Worm (Caenorhabditis elegans) whole organism, midembryonic: ENCODE results near the gene C18E9.2.

Source experiments
- T22C8.4 ChIP-seq: fragments of 200-800 bp; sonication (Bioruptor generic); IDR thresholded peaks from 2 replicates; pipeline ENCODE4 v1.3.6; 2022; ENCODE audit warnings: missing genetic modification characterization, missing compliant biosample characterization
- cog-1 ChIP-seq: sonication (generic microtip); optimal IDR thresholded peaks from 2 replicates; lab custom pipeline; 2016; ENCODE audit warnings: missing genetic modification characterization, missing compliant biosample characterization
- flt-1 ChIP-seq: fragments of 200-800 bp; sonication (Bioruptor generic); IDR thresholded peaks from 2 replicates; pipeline ENCODE4 v1.3.6; 2022; ENCODE audit warnings: missing genetic modification characterization, missing compliant biosample characterization
- klf-2 ChIP-seq: fragments of 200-800 bp; sonication (Bioruptor generic); conservative IDR thresholded peaks from 2 replicates; pipeline ENCODE4 v1.3.6; 2022; ENCODE audit warnings: missing genetic modification reagents, missing genetic modification characterization, missing compliant biosample characterization
- med-1 ChIP-seq: sonication (generic microtip); optimal IDR thresholded peaks from 2 replicates; lab custom pipeline; 2017; ENCODE audit warnings: missing genetic modification characterization, mild to moderate bottlenecking, missing compliant biosample characterization, antibody characterized with exemption, missing genetic modification reagents; ENCODE audit not compliant: insufficient read depth
- ref-1 ChIP-seq: fragments of 200-800 bp; sonication (Bioruptor generic); conservative IDR thresholded peaks from 2 replicates; pipeline ENCODE4 v1.3.6; 2022; ENCODE audit warnings: missing genetic modification reagents, missing genetic modification characterization, missing compliant biosample characterization
- tab-1 ChIP-seq: fragments of 200-800 bp; sonication (Bioruptor generic); IDR thresholded peaks from 2 replicates; pipeline ENCODE4 v1.3.6; 2022; ENCODE audit warnings: missing genetic modification characterization, missing compliant biosample characterization
- ztf-23 ChIP-seq: fragments of 200-800 bp; sonication (Bioruptor generic); IDR thresholded peaks from 2 replicates; pipeline ENCODE4 v1.3.6; 2022; ENCODE audit warnings: missing genetic modification reagents, missing genetic modification characterization, missing compliant biosample characterization
- ztf-29 ChIP-seq: fragments of 200-800 bp; sonication (Bioruptor generic); IDR thresholded peaks from 2 replicates; pipeline ENCODE4 v1.3.6; 2022; ENCODE audit warnings: missing genetic modification reagents, missing genetic modification characterization, missing compliant biosample characterization

The C18E9.2 gene

ce11 chrII:8969251-8970183 is 4.7 kb downstream of the C18E9.2 start, which contains the start of the genes szy-20 and C18E9.5:
szy-20 (minus strand) TSS chrII:8969333.
C18E9.5 (plus strand) TSS chrII:8969980.
- TF ChIP-seq tab-1: no peak
- TF ChIP-seq cog-1 (tag; lab: Kevin White, UChicago): peak; percentile 40
- no peak for TF ChIP-seq ref-1 (GFP tag; lab: Robert Waterston, UW)

- TF ChIP-seq med-1 (GFP tag; lab: Kevin White, UChicago): no peak
- no peak for TF ChIP-seq ref-1 (GFP tag; lab: Robert Waterston, UW)
- TF ChIP-seq cog-1 (tag; lab: Kevin White, UChicago): no peak
- TF ChIP-seq flt-1 (GFP tag; lab: Robert Waterston, UW): no peak
- no peak for TF ChIP-seq ztf-29 (GFP tag; lab: Robert Waterston, UW)
- TF ChIP-seq klf-2 (GFP tag; lab: Robert Waterston, UW): no peak
- no peak for TF ChIP-seq ztf-23 (GFP tag; lab: Robert Waterston, UW)
- TF ChIP-seq tab-1: no peak
- no peak for TF ChIP-seq T22C8.4
Measured at ce11 chrII:8973516-8974043, 8.8 kb downstream of the C18E9.2 start, which contains the start of gene tomm-40. tomm-40 (minus strand) TSS chrII:8973566.

ce11 chrII:8982683-8983082 is 17.9 kb downstream of the C18E9.2 start, which contains the start of gene C18E9.7:
C18E9.7 (minus strand) TSS chrII:8982783.
- TF ChIP-seq tab-1: no peak
- TF ChIP-seq med-1 (GFP tag; lab: Kevin White, UChicago): no peak
- TF ChIP-seq ztf-29 (GFP tag; lab: Robert Waterston, UW): no peak
- no peak for TF ChIP-seq ztf-23 (GFP tag; lab: Robert Waterston, UW)
- no peak for TF ChIP-seq ref-1 (GFP tag; lab: Robert Waterston, UW)
- no peak for TF ChIP-seq T22C8.4
- no peak for TF ChIP-seq klf-2 (GFP tag; lab: Robert Waterston, UW)
- TF ChIP-seq flt-1 (GFP tag; lab: Robert Waterston, UW): no peak
- no peak for TF ChIP-seq cog-1 (tag; lab: Kevin White, UChicago)

ce11 chrII:8987962-8988361 is 23.2 kb downstream of the C18E9.2 start, which contains the start of gene C18E9.8:
C18E9.8 (minus strand) TSS chrII:8988062.
- TF ChIP-seq T22C8.4 (no peak), flt-1 (GFP tag; lab: Robert Waterston, UW) (no peak), tab-1 (no peak), ref-1 (GFP tag; lab: Robert Waterston, UW) (no peak), med-1 (GFP tag; lab: Kevin White, UChicago) (no peak)

- no peak for TF ChIP-seq T22C8.4
- TF ChIP-seq ztf-29 (GFP tag; lab: Robert Waterston, UW): no peak
- TF ChIP-seq med-1 (GFP tag; lab: Kevin White, UChicago): no peak
Measured at ce11 chrII:8989444-8989843, 24.6 kb downstream of the C18E9.2 start, which contains the start of gene C18E9.9. C18E9.9 (minus strand) TSS chrII:8989544.

DNA sequence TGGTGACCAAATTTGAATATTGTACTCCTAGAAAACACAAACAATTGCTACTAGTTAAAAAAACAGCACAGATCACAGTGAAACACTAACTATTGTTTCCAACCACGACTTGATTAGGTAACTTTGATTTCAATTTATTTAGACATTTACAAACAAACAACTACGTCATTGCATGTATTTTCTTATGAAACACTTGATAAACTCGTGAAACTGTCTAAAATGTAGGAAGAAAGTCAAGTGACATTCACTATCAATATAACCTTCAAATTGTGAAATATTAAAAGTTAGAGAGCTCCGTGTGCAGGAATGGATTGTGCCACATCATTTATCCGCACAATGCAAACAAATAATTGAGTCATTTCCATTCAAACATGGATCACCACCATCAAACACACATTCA is 25.5 kb downstream of the C18E9.2 start:
- TF ChIP-seq ztf-23 (GFP tag; lab: Robert Waterston, UW) (no peak), T22C8.4 (no peak), ref-1 (GFP tag; lab: Robert Waterston, UW) (no peak), med-1 (GFP tag; lab: Kevin White, UChicago) (no peak), flt-1 (GFP tag; lab: Robert Waterston, UW) (no peak), ztf-29 (GFP tag; lab: Robert Waterston, UW) (no peak), tab-1 (no peak), klf-2 (GFP tag; lab: Robert Waterston, UW) (no peak), cog-1 (tag; lab: Kevin White, UChicago) (no peak)

ce11 chrII:8991602-8992001 is 26.8 kb downstream of the C18E9.2 start:
- TF ChIP-seq med-1 (GFP tag; lab: Kevin White, UChicago): no peak
- TF ChIP-seq flt-1 (GFP tag; lab: Robert Waterston, UW): no peak
- no peak for TF ChIP-seq ztf-29 (GFP tag; lab: Robert Waterston, UW)
- TF ChIP-seq tab-1: no peak
- TF ChIP-seq cog-1 (tag; lab: Kevin White, UChicago): no peak
- no peak for TF ChIP-seq T22C8.4
- no peak for TF ChIP-seq ztf-23 (GFP tag; lab: Robert Waterston, UW)
- no peak for TF ChIP-seq klf-2 (GFP tag; lab: Robert Waterston, UW)
- no peak for TF ChIP-seq ref-1 (GFP tag; lab: Robert Waterston, UW)

DNA sequence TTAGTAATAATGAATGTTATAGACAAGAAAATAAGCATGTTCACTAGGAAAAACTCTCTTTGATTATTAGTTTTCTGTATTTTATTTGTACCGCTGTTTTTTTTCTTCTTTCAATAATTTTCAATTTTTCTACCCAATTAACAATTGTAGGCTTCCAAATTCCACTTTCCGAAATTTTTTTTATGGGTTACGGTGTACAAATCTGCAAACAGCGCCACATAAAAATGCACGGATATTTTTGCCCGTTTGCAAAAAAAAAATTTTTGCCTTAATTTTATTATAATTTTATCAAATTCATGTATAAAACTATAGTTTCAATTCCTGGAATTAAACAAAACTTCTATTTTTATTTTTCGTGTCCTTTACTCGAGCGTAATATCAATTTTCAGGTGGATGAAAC is 28.0 kb downstream of the C18E9.2 start, which contains the start of gene ooc-5:
Gene ooc-5 (plus strand): TSS at position 381 of the 400 bp plus-strand sequence.
- no peak for TF ChIP-seq ref-1 (GFP tag; lab: Robert Waterston, UW)
- no peak for TF ChIP-seq med-1 (GFP tag; lab: Kevin White, UChicago)
- no peak for TF ChIP-seq klf-2 (GFP tag; lab: Robert Waterston, UW)
- TF ChIP-seq tab-1: no peak
- no peak for TF ChIP-seq T22C8.4
- TF ChIP-seq ztf-29 (GFP tag; lab: Robert Waterston, UW): no peak
- no peak for TF ChIP-seq cog-1 (tag; lab: Kevin White, UChicago)
- no peak for TF ChIP-seq flt-1 (GFP tag; lab: Robert Waterston, UW)
- no peak for TF ChIP-seq ztf-23 (GFP tag; lab: Robert Waterston, UW)

DNA sequence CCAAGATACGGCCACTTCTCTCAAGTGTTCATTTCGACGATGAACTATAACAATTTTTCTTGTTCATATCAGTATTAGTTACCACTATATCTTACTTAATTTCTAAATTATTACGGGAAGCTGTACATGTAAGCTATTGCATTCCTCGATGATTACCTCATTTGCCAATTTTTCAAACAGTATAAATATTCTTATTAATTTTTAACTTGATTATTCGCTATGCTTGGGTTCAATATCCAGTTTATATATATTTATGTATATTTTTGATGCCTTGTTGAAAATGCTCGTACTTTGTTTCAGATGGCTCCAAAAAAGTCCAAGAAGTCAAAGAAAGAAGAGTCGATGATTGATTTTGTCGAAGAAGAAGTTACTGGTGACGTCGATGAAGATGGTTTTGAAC is 29.5 kb downstream of the C18E9.2 start, which contains the start of gene F44G4.1:
Gene F44G4.1 (plus strand): TSS at position 301 of the 400 bp plus-strand sequence.
- no peak for TF ChIP-seq ref-1 (GFP tag; lab: Robert Waterston, UW)
- TF ChIP-seq flt-1 (GFP tag; lab: Robert Waterston, UW): no peak
- no peak for TF ChIP-seq tab-1
- TF ChIP-seq ztf-23 (GFP tag; lab: Robert Waterston, UW): no peak
- TF ChIP-seq med-1 (GFP tag; lab: Kevin White, UChicago): no peak
- TF ChIP-seq T22C8.4: no peak
- no peak for TF ChIP-seq ztf-29 (GFP tag; lab: Robert Waterston, UW)
- no peak for TF ChIP-seq cog-1 (tag; lab: Kevin White, UChicago)
- no peak for TF ChIP-seq klf-2 (GFP tag; lab: Robert Waterston, UW)
